Fruit fly (Drosophila melanogaster) whole organism, embryonic: ENCODE measurements around the gene beat-IIb.
A peak's percentile ranks its signal among the peaks of the same experiment; 100 is the strongest.

Experiments
- CG10654 ChIP-seq: fragments of 200-800 bp; sonication (Bioruptor generic); optimal IDR thresholded peaks from 2 replicates; lab custom pipeline; 2016; ENCODE audit warnings: missing biosample characterization, missing genetic modification characterization
- CG10959 ChIP-seq: fragments of 200-800 bp; sonication (Bioruptor generic); IDR thresholded peaks from 2 replicates; pipeline ENCODE4 v1.3.6; 2022; ENCODE audit warnings: missing biosample characterization, missing genetic modification characterization
- CG13624 ChIP-seq: fragments of 200-800 bp; sonication (Bioruptor generic); optimal IDR thresholded peaks from 2 replicates; lab custom pipeline; 2016; ENCODE audit warnings: missing biosample characterization, missing genetic modification characterization
- CG14710 ChIP-seq: fragments of 200-800 bp; sonication (Bioruptor generic); optimal IDR thresholded peaks from 3 replicates; lab custom pipeline; 2019; ENCODE audit warnings: missing biosample characterization, mild to moderate bottlenecking, missing genetic modification characterization, moderate library complexity
- CG15011 ChIP-seq: fragments of 200-800 bp; sonication (Bioruptor generic); optimal IDR thresholded peaks from 3 replicates; lab custom pipeline; 2018; ENCODE audit warnings: missing biosample characterization, mild to moderate bottlenecking, missing genetic modification characterization
- CG1529 ChIP-seq: fragments of 200-800 bp; sonication (Bioruptor generic); optimal IDR thresholded peaks from 3 replicates; lab custom pipeline; 2018; ENCODE audit warnings: missing biosample characterization, missing genetic modification characterization
- CG15479 ChIP-seq: fragments of 200-800 bp; sonication (Bioruptor generic); optimal IDR thresholded peaks from 3 replicates; lab custom pipeline; 2019; ENCODE audit warnings: missing biosample characterization, mild to moderate bottlenecking, missing genetic modification characterization, moderate library complexity
- CG1647 ChIP-seq: fragments of 200-800 bp; sonication (Bioruptor generic); optimal IDR thresholded peaks from 3 replicates; lab custom pipeline; 2016; ENCODE audit warnings: missing biosample characterization, missing genetic modification characterization
- CG17359 ChIP-seq: fragments of 200-800 bp; sonication (Bioruptor generic); optimal IDR thresholded peaks from 3 replicates; lab custom pipeline; 2018; ENCODE audit warnings: missing biosample characterization, mild to moderate bottlenecking, missing genetic modification characterization, moderate library complexity
- CG17912 ChIP-seq: fragments of 200-800 bp; sonication (Bioruptor generic); optimal IDR thresholded peaks from 2 replicates; lab custom pipeline; 2018; ENCODE audit warnings: missing biosample characterization, mild to moderate bottlenecking, missing genetic modification characterization
- CG18011 ChIP-seq: fragments of 200-800 bp; sonication (Bioruptor generic); optimal IDR thresholded peaks from 2 replicates; lab custom pipeline; 2017; ENCODE audit warnings: missing biosample characterization, missing genetic modification characterization, mild to moderate bottlenecking, moderate library complexity, missing genotype
- CG1832 ChIP-seq: fragments of 200-800 bp; sonication (Bioruptor generic); optimal IDR thresholded peaks from 2 replicates; lab custom pipeline; 2017; ENCODE audit warnings: missing biosample characterization, mild to moderate bottlenecking, missing genetic modification characterization, inconsistent platforms
- CG18476 ChIP-seq: fragments of 200-800 bp; sonication (Bioruptor generic); optimal IDR thresholded peaks from 2 replicates; lab custom pipeline; 2016; ENCODE audit warnings: missing biosample characterization, mild to moderate bottlenecking, missing genetic modification characterization
- CG2120 ChIP-seq: fragments of 200-800 bp; sonication (Bioruptor generic); optimal IDR thresholded peaks from 3 replicates; lab custom pipeline; 2016; ENCODE audit warnings: missing biosample characterization, missing genetic modification characterization
- CG2202 ChIP-seq: fragments of 200-800 bp; sonication (Bioruptor generic); optimal IDR thresholded peaks from 2 replicates; lab custom pipeline; 2018; ENCODE audit warnings: missing biosample characterization, mild to moderate bottlenecking, missing genetic modification characterization
- CG3847 ChIP-seq: fragments of 200-800 bp; sonication (Bioruptor generic); IDR thresholded peaks from 2 replicates; pipeline ENCODE4 v1.3.6; 2022; ENCODE audit warnings: missing biosample characterization, missing genetic modification characterization
- CG42726 ChIP-seq: fragments of 200-800 bp; sonication (Bioruptor generic); IDR thresholded peaks from 2 replicates; pipeline ENCODE4 v1.3.6; 2022; ENCODE audit warnings: missing biosample characterization, missing genetic modification characterization; ENCODE audit not compliant: partially characterized antibody
- CG4707 ChIP-seq: fragments of 200-800 bp; sonication (Bioruptor generic); optimal IDR thresholded peaks from 2 replicates; lab custom pipeline; 2018; ENCODE audit warnings: missing biosample characterization, mild to moderate bottlenecking, missing genetic modification characterization, moderate library complexity
- CG8765 ChIP-seq: fragments of 200-800 bp; sonication (Bioruptor generic); IDR thresholded peaks from 2 replicates; pipeline ENCODE4 v1.3.6; 2022; ENCODE audit warnings: missing biosample characterization, missing genetic modification characterization
- D19A ChIP-seq: fragments of 200-800 bp; optimal IDR thresholded peaks from 3 replicates; lab custom pipeline; 2019; ENCODE audit warnings: missing biosample characterization, mild to moderate bottlenecking, missing genetic modification characterization, moderate library complexity
- Drgx ChIP-seq: fragments of 200-800 bp; sonication (Bioruptor generic); IDR thresholded peaks from 2 replicates; pipeline ENCODE4 v1.3.6; 2022; ENCODE audit warnings: missing biosample characterization, missing genetic modification characterization
- Max ChIP-seq: fragments of 200-800 bp; sonication (Bioruptor generic); optimal IDR thresholded peaks from 2 replicates; lab custom pipeline; 2016; ENCODE audit warnings: missing biosample characterization, mild to moderate bottlenecking, missing genetic modification characterization
- Mrtf ChIP-seq: fragments of 200-800 bp; sonication (Bioruptor generic); IDR thresholded peaks from 3 replicates; pipeline ENCODE4 v1.3.6; 2022; ENCODE audit warnings: missing biosample characterization, missing genetic modification characterization
- NC2β ChIP-seq: fragments of 200-800 bp; sonication (Bioruptor generic); optimal IDR thresholded peaks from 2 replicates; lab custom pipeline; 2016; ENCODE audit warnings: missing biosample characterization, missing genetic modification characterization
- Nf-YB ChIP-seq: fragments of 200-800 bp; sonication (Bioruptor generic); optimal IDR thresholded peaks from 3 replicates; lab custom pipeline; 2019; ENCODE audit warnings: missing biosample characterization, mild to moderate bottlenecking, missing genetic modification characterization, moderate library complexity
- Ravus ChIP-seq: fragments of 200-800 bp; sonication (Bioruptor generic); IDR thresholded peaks from 2 replicates; pipeline ENCODE4 v1.3.6; 2022; ENCODE audit warnings: missing biosample characterization, missing genetic modification characterization
- Sox102F ChIP-seq: fragments of 200-800 bp; sonication (Bioruptor generic); optimal IDR thresholded peaks from 2 replicates; lab custom pipeline; 2018; ENCODE audit warnings: missing biosample characterization, mild to moderate bottlenecking, missing genetic modification characterization, moderate library complexity
- emc ChIP-seq: fragments of 200-800 bp; sonication (Bioruptor generic); optimal IDR thresholded peaks from 2 replicates; lab custom pipeline; 2016; ENCODE audit warnings: missing biosample characterization, missing genetic modification characterization
- esg ChIP-seq: fragments of 200-800 bp; sonication (Bioruptor generic); conservative IDR thresholded peaks from 2 replicates; pipeline ENCODE4 v1.3.6; 2022; ENCODE audit warnings: missing biosample characterization, missing genetic modification characterization
- eyg ChIP-seq: fragments of 200-800 bp; sonication (Bioruptor generic); optimal IDR thresholded peaks from 3 replicates; lab custom pipeline; 2016; ENCODE audit warnings: missing biosample characterization, missing genetic modification characterization
- jigr1 ChIP-seq: fragments of 200-800 bp; sonication (Bioruptor generic); IDR thresholded peaks from 3 replicates; pipeline ENCODE4 v1.3.6; 2022; ENCODE audit warnings: missing biosample characterization, missing genetic modification characterization
- jing ChIP-seq: fragments of 200-800 bp; sonication (Bioruptor generic); optimal IDR thresholded peaks from 2 replicates; lab custom pipeline; 2018; ENCODE audit warnings: missing biosample characterization, mild to moderate bottlenecking, missing genetic modification characterization
- klu ChIP-seq: fragments of 200-800 bp; sonication (Bioruptor generic); IDR thresholded peaks from 2 replicates; pipeline ENCODE4 v1.3.6; 2022; ENCODE audit warnings: missing biosample characterization, missing genetic modification characterization
- lab ChIP-seq: fragments of 200-800 bp; sonication (Bioruptor generic); optimal IDR thresholded peaks from 3 replicates; lab custom pipeline; 2017; ENCODE audit warnings: missing biosample characterization, missing genetic modification characterization, mild to moderate bottlenecking, moderate library complexity, missing genetic modification reagents
- lmd ChIP-seq: fragments of 200-800 bp; sonication (Bioruptor generic); IDR thresholded peaks from 2 replicates; pipeline ENCODE4 v1.3.6; 2022; ENCODE audit warnings: missing biosample characterization, missing genetic modification characterization
- mld ChIP-seq: fragments of 200-800 bp; sonication (Bioruptor generic); IDR thresholded peaks from 3 replicates; pipeline ENCODE4 v1.3.6; 2022; ENCODE audit warnings: missing biosample characterization, missing genetic modification characterization; ENCODE audit not compliant: partially characterized antibody
- nerfin-1 ChIP-seq: fragments of 200-800 bp; sonication (Bioruptor generic); optimal IDR thresholded peaks from 3 replicates; lab custom pipeline; 2019; ENCODE audit warnings: missing biosample characterization, mild to moderate bottlenecking, missing genetic modification characterization, moderate library complexity
- odd ChIP-seq: fragments of 200-800 bp; sonication (Bioruptor generic); optimal IDR thresholded peaks from 2 replicates; lab custom pipeline; 2017; ENCODE audit warnings: missing biosample characterization, mild to moderate bottlenecking, missing genetic modification characterization
- otp ChIP-seq: fragments of 200-800 bp; sonication (Bioruptor generic); IDR thresholded peaks from 3 replicates; pipeline ENCODE4, ENCODE4 v1.3.6; 2022; ENCODE audit warnings: missing biosample characterization, missing genetic modification characterization
- p53 ChIP-seq: fragments of 200-800 bp; sonication (Bioruptor generic); optimal IDR thresholded peaks from 2 replicates; lab custom pipeline; 2016; ENCODE audit warnings: missing biosample characterization, missing genetic modification characterization
- pan ChIP-seq, 4 experiments: fragments of >200 bp in 3 of 4; fragments of 200-800 bp in 1 of 4; sonication (Bioruptor generic) in 1 of 4; optimal IDR thresholded peaks in 3 of 4; IDR thresholded peaks in 1 of 4; 2 replicates each; pipeline versions ENCODE4 v1.3.6 to Lab custom; 2017 to 2022; ENCODE audit warnings: missing biosample characterization in 2 of 4, missing genetic modification characterization in 2 of 4, mixed read lengths in 1 of 4
- tll ChIP-seq, 2 experiments: fragments of 200-800 bp in 1 of 2; fragments of >200 bp in 1 of 2; sonication (Bioruptor generic) in 1 of 2; optimal IDR thresholded peaks; 2 replicates each; lab custom pipeline; 2017 to 2019; ENCODE audit warnings: missing biosample characterization in 2 of 2, missing genetic modification characterization in 2 of 2, mild to moderate bottlenecking in 1 of 2, moderate library complexity in 1 of 2
- trem ChIP-seq: fragments of 200-800 bp; optimal IDR thresholded peaks from 3 replicates; lab custom pipeline; 2019; ENCODE audit warnings: missing biosample characterization, mild to moderate bottlenecking, missing genetic modification characterization, moderate library complexity
- tx ChIP-seq: fragments of 200-800 bp; sonication (Bioruptor generic); optimal IDR thresholded peaks from 2 replicates; lab custom pipeline; 2016; ENCODE audit warnings: missing biosample characterization, missing genetic modification characterization
- zen2 ChIP-seq: fragments of 200-800 bp; sonication (Bioruptor generic); IDR thresholded peaks from 3 replicates; pipeline ENCODE4 v1.3.6; 2022; ENCODE audit warnings: missing biosample characterization, missing genetic modification characterization; ENCODE audit not compliant: partially characterized antibody

beat-IIb gene

dm6 chr3R:17231579-17231978 is 33.3 kb downstream of the beat-IIb start (continued):
- TF ChIP-seq pan (optimal IDR thresholded peaks at IDR 0.05; lab: Kevin White, UChicago) (no peak), pan (GFP tag; optimal IDR thresholded peaks at IDR 0.05 in 1 of 2, IDR thresholded peaks at IDR 0.05 in 1 of 2) (peak in 1 of 2 experiments; percentile 45), CG42726 (GFP tag; lab: Robert Waterston, UW) (0 out of 2 replicates have a peak, but pooled peaks have one; percentile 27), CG17912 (no peak), Ravus (GFP tag; lab: Robert Waterston, UW) (no peak)
- TF ChIP-seq, all 482 proteins: peak for 120

DNA sequence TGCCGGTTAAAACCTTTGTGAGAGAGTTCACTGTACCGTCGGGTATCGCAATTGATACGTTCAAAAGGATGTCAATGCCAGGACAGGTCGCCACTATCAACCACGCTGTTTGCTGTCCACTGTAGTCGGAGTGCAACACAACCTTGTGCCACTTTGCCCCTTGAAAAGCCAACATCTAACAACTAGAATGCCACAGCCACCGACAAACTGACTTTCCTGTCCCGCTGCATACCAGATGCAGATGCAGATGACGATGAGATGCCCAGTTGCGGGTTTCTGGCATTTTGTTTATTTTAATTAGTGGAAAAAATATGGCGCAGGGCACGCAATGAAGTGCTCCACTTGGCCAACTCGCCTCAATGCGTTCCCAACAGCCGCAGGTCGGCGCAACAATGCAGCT is 41.9 kb downstream of the beat-IIb start, which contains the start of gene CG31262:
CG31262 (minus strand) TSS at position 101 of the 400 bp plus-strand sequence.
- TF ChIP-seq CG10959 (0 out of 2 replicates have a peak, but pooled peaks have one; percentile 8), Mrtf (GFP tag; lab: Robert Waterston, UW) (no peak), zen2 (GFP tag; lab: Robert Waterston, UW) (no peak), Max (no peak)

- TF ChIP-seq tx (GFP tag; lab: Kevin White, UChicago) (no peak), CG2120 (peak; percentile 25), lmd (GFP tag; lab: Robert Waterston, UW) (no peak), CG13624 (GFP tag; lab: Kevin White, UChicago) (no peak)
Observed at dm6 chr3R:17219927-17220326, 44.9 kb downstream of the beat-IIb start.

- TF ChIP-seq tll (GFP tag; optimal IDR thresholded peaks at IDR 0.05; lab: Kevin White, UChicago) (no peak), Sox102F (GFP tag; lab: Kevin White, UChicago) (no peak), D19A (tag; lab: Kevin White, UChicago) (no peak), CG15479 (GFP tag; lab: Kevin White, UChicago) (no peak), CG15011 (GFP tag; lab: Kevin White, UChicago) (no peak), CG18476 (GFP tag; lab: Kevin White, UChicago) (no peak), esg (GFP tag; lab: Robert Waterston, UW) (no peak), jigr1 (no peak), nerfin-1 (tag; lab: Kevin White, UChicago) (no peak), otp (GFP tag; lab: Robert Waterston, UW) (no peak), p53 (no peak), CG8765 (GFP tag; lab: Robert Waterston, UW) (no peak), jing (GFP tag; lab: Kevin White, UChicago) (no peak), CG2202 (tag; lab: Kevin White, UChicago) (no peak), klu (GFP tag; lab: Robert Waterston, UW) (no peak), emc (GFP tag; lab: Kevin White, UChicago) (no peak), NC2β (no peak), trem (tag; lab: Kevin White, UChicago) (no peak), eyg (no peak), odd (GFP tag; lab: Kevin White, UChicago) (no peak)
Observed at dm6 chr3R:17209990-17210389, 54.9 kb downstream of the beat-IIb start.

DNA sequence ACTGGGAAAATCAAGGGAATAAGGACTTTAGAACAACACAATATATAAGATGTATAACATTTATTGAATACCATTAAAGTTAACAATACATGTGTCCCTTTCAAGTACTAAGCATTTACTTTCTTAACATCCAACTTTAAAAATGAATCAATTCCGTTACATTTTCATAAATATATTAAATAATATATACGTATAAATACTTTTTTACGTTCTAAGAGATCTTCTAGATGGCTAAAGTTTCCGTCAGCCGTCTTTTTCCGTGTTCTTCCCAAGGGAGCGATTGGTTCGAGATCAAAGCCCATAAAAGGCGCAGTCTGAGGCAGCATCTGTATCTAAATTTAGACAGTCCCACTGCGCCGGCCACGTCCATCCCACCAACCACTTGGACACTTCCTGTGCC is 58.1 kb downstream of the beat-IIb start:
- TF ChIP-seq Drgx (GFP tag; lab: Robert Waterston, UW) (no peak), CG17359 (tag; lab: Kevin White, UChicago) (no peak), CG18011 (GFP tag; lab: Kevin White, UChicago) (no peak), lab (no peak), CG1529 (GFP tag; lab: Kevin White, UChicago) (no peak), Nf-YB (GFP tag; lab: Kevin White, UChicago) (no peak), CG4707 (GFP tag; lab: Kevin White, UChicago) (no peak), CG3847 (GFP tag; lab: Robert Waterston, UW) (no peak), CG1832 (no peak), mld (no peak), CG1647 (GFP tag; lab: Kevin White, UChicago) (no peak), CG10654 (GFP tag; lab: Kevin White, UChicago) (no peak), CG17912 (no peak), CG14710 (tag; lab: Kevin White, UChicago) (no peak)
